Worm (Caenorhabditis elegans): Measurements from ENCODE around the gene K08B12.1.

Gene K08B12.1

ce11 chrV:6246454-6246981 is 12.6 kb upstream of the K08B12.1 start, which contains the start of gene dmd-7 (continued):
- TF ChIP-seq tlf-1 (GFP tag; optimal IDR thresholded peaks at IDR 0.05) (peak; percentile 3), snpc-1.1 (tag; optimal IDR thresholded peaks at IDR 0.05; ENCODE audit: insufficient read depth) (no peak), cebp-1 (GFP tag; IDR thresholded peaks at IDR 0.05) (no peak), cebp-1 (tag; optimal IDR thresholded peaks at IDR 0.05) (peak; percentile 79), madf-10 (tag; optimal IDR thresholded peaks at IDR 0.05) (peak; percentile 83), nfyb-1 (GFP tag; IDR thresholded peaks at IDR 0.05) (0 out of 2 replicates have a peak, but pooled peaks have one; percentile 67), F39B2.1 (GFP tag; IDR thresholded peaks at IDR 0.05) (no peak), sea-2 (GFP tag; IDR thresholded peaks at IDR 0.05) (no peak), let-607 (tag; optimal IDR thresholded peaks at IDR 0.05) (no peak), ets-4 (GFP tag; optimal IDR thresholded peaks at IDR 0.05) (no peak), F22D6.2 (tag; optimal IDR thresholded peaks at IDR 0.05) (peak; percentile 62), Y95B8A.8 (GFP tag; IDR thresholded peaks at IDR 0.05) (no peak), K11D2.4 (GFP tag; IDR thresholded peaks at IDR 0.05) (peak; percentile 76), rpc-1 (optimal IDR thresholded peaks at IDR 0.05) (no peak), rpc-1 (tag; optimal IDR thresholded peaks at IDR 0.05) (no peak), snpc-4 (GFP tag; optimal IDR thresholded peaks at IDR 0.05) (no peak), snpc-4 (tag; optimal IDR thresholded peaks at IDR 0.05) (peak in 2 of 4 experiments; percentile 18 to 47), sdz-38 (tag; optimal IDR thresholded peaks at IDR 0.05) (no peak), pbrm-1 (GFP tag; IDR thresholded peaks at IDR 0.05) (no peak), ztf-3 (GFP tag; optimal IDR thresholded peaks at IDR 0.05) (no peak), madf-8 (GFP tag; conservative IDR thresholded peaks at IDR 0.05) (no peak), D2030.7 (GFP tag; IDR thresholded peaks at IDR 0.05) (no peak), somi-1 (GFP tag; optimal IDR thresholded peaks at IDR 0.05) (peak; percentile 94), nfya-1 (tag; optimal IDR thresholded peaks at IDR 0.05; ENCODE audit: borderline replicate concordance, insufficient read depth) (no peak), bed-2 (GFP tag; IDR thresholded peaks at IDR 0.05) (no peak), B0336.3 (GFP tag; IDR thresholded peaks at IDR 0.05) (peak; percentile 58; the same call in 1 of the 2 replicates), snpc-1.3 (tag; optimal IDR thresholded peaks at IDR 0.05; ENCODE audit: insufficient read depth) (no peak), hmg-1.2 (GFP tag; IDR thresholded peaks at IDR 0.05) (peak; percentile 57; the same call in 1 of the 2 replicates), mcd-1 (GFP tag; IDR thresholded peaks at IDR 0.05) (no peak), dpl-1 (GFP tag; optimal IDR thresholded peaks at IDR 0.05) (no peak), mes-4 (tag; optimal IDR thresholded peaks at IDR 0.05) (no peak), K12H6.12 (tag; optimal IDR thresholded peaks at IDR 0.05) (peak; percentile 65), ceh-100 (GFP tag; IDR thresholded peaks at IDR 0.05) (no peak), hlh-26 (GFP tag; conservative IDR thresholded peaks at IDR 0.05) (no peak), Y67H2A.10 (GFP tag; conservative IDR thresholded peaks at IDR 0.05) (no peak), nfya-2 (GFP tag; IDR thresholded peaks at IDR 0.05) (no peak), C17E4.6 (GFP tag; IDR thresholded peaks at IDR 0.05) (no peak), ztf-18 (tag; optimal IDR thresholded peaks at IDR 0.05) (peak; percentile 8), dpff-1 (tag; optimal IDR thresholded peaks at IDR 0.05) (no peak), cebp-2 (GFP tag; IDR thresholded peaks at IDR 0.05) (no peak), ceh-91 (GFP tag; IDR thresholded peaks at IDR 0.05) (no peak), hsf-1 (GFP tag; IDR thresholded peaks at IDR 0.05) (no peak), Y53G8AR.9 (GFP tag; conservative IDR thresholded peaks at IDR 0.05) (0 out of 2 replicates have a peak, but pooled peaks have one; percentile 15), lin-35 (GFP tag; optimal IDR thresholded peaks at IDR 0.05) (peak in 1 of 3 experiments; percentile 59), zfh-2 (GFP tag; conservative IDR thresholded peaks at IDR 0.05) (peak; percentile 92), F52B5.7 (tag; optimal IDR thresholded peaks at IDR 0.05) (no peak), bed-1 (GFP tag; IDR thresholded peaks at IDR 0.05) (no peak), xnd-1 (tag; optimal IDR thresholded peaks at IDR 0.05) (no peak), athp-1 (tag; optimal IDR thresholded peaks at IDR 0.05) (no peak)
